Worm (Caenorhabditis elegans) whole organism, L4 larva: ENCODE results near the gene C07D10.6.

Experiments
- T20F7.1 ChIP-seq: fragments of 200-800 bp; sonication (Bioruptor generic); optimal IDR thresholded peaks from 2 replicates; lab custom pipeline; 2018; ENCODE audit warnings: mild to moderate bottlenecking, missing genetic modification characterization, missing compliant biosample characterization
- Y5F2A.4 ChIP-seq: fragments of 200-800 bp; sonication (Bioruptor generic); optimal IDR thresholded peaks from 2 replicates; lab custom pipeline; 2018; ENCODE audit warnings: mild to moderate bottlenecking, missing genetic modification characterization, missing compliant biosample characterization
- aly-2 ChIP-seq: sonication (generic microtip); optimal IDR thresholded peaks from 2 replicates; lab custom pipeline; 2018; ENCODE audit warnings: missing biosample characterization, missing genetic modification characterization
- fkh-10 ChIP-seq: fragments of 150-350 bp; optimal IDR thresholded peaks from 2 replicates; lab custom pipeline; 2014; ENCODE audit warnings: missing biosample characterization, missing genetic modification reagents, missing genetic modification characterization
- lsy-2 ChIP-seq, 2 experiments: fragments of 150-350 bp in 1 of 2; sonication (generic microtip) in 1 of 2; optimal IDR thresholded peaks; 2 replicates each; lab custom pipeline; 2014 to 2017; ENCODE audit warnings: missing biosample characterization in 2 of 2, missing genetic modification characterization in 2 of 2
- mep-1 ChIP-seq: fragments of 150-350 bp; sonication (generic microtip); optimal IDR thresholded peaks from 3 replicates; lab custom pipeline; 2014; ENCODE audit warnings: missing biosample characterization, missing genetic modification characterization
- nhr-28 ChIP-seq: fragments of 150-350 bp; optimal IDR thresholded peaks from 2 replicates; lab custom pipeline; 2014; ENCODE audit warnings: missing biosample characterization, missing genetic modification characterization
- pha-4 ChIP-seq, 2 experiments: fragments of 150-350 bp in 1 of 2; fragments of 200-800 bp in 1 of 2; sonication (Bioruptor generic) in 1 of 2; IDR thresholded peaks in 1 of 2; optimal IDR thresholded peaks in 1 of 2; 2 replicates each; pipeline versions ENCODE4 v1.3.6 to Lab custom; 2014 to 2022; ENCODE audit warnings: missing genetic modification characterization in 2 of 2, missing genetic modification reagents in 2 of 2, missing biosample characterization in 1 of 2, missing compliant biosample characterization in 1 of 2
- pqm-1 ChIP-seq: sonication (generic microtip); optimal IDR thresholded peaks from 2 replicates; lab custom pipeline; 2017; ENCODE audit warnings: missing biosample characterization, missing genetic modification characterization
- snpc-4 ChIP-seq: fragments of 150-350 bp; optimal IDR thresholded peaks from 2 replicates; lab custom pipeline; 2014; ENCODE audit warnings: missing biosample characterization, missing genetic modification characterization
- unc-130 ChIP-seq: sonication (generic microtip); optimal IDR thresholded peaks from 2 replicates; lab custom pipeline; 2016; ENCODE audit warnings: missing genetic modification reagents, missing genetic modification characterization, missing compliant biosample characterization
- unc-39 ChIP-seq: sonication (generic microtip); optimal IDR thresholded peaks from 2 replicates; lab custom pipeline; 2017; ENCODE audit warnings: missing biosample characterization, missing genetic modification characterization

ce11 chrII:7419563-7419962, 40.4 kb downstream of the C07D10.6 start:
- TF ChIP-seq unc-39 (tag; lab: Kevin White, UChicago) (no peak), snpc-4 (tag; lab: Kevin White, UChicago) (no peak), fkh-10 (GFP tag; lab: Kevin White, UChicago) (no peak), pha-4 (GFP tag; IDR thresholded peaks at IDR 0.05; lab: Robert Waterston, UW) (no peak), pha-4 (tag; optimal IDR thresholded peaks at IDR 0.05; lab: Kevin White, UChicago) (no peak), pqm-1 (no peak), aly-2 (tag; lab: Kevin White, UChicago) (no peak), T20F7.1 (no peak), unc-130 (GFP tag; lab: Kevin White, UChicago) (no peak), Y5F2A.4 (GFP tag; lab: Kevin White, UChicago) (no peak), mep-1 (no peak), nhr-28 (no peak), lsy-2 (tag; optimal IDR thresholded peaks at IDR 0.05; lab: Kevin White, UChicago) (no peak)
